Worm (Caenorhabditis elegans) whole organism, young adult: ENCODE data around the gene fntb-1.
A peak's percentile ranks its signal among the peaks of the same experiment; 100 is the strongest.

Experiments
- C17E4.6 ChIP-seq: fragments of 200-800 bp; sonication (Bioruptor generic); IDR thresholded peaks from 2 replicates; pipeline ENCODE4 v1.3.6; 2022; ENCODE audit warnings: missing genetic modification reagents, missing genetic modification characterization, missing compliant biosample characterization
- F22D6.2 ChIP-seq: sonication (generic microtip); optimal IDR thresholded peaks from 2 replicates; lab custom pipeline; 2016; ENCODE audit warnings: mild to moderate bottlenecking, missing genetic modification characterization, missing compliant biosample characterization
- F37B4.10 ChIP-seq: fragments of 200-800 bp; sonication (Bioruptor generic); IDR thresholded peaks from 2 replicates; pipeline ENCODE4 v1.3.6; 2022; ENCODE audit warnings: missing genetic modification characterization, missing compliant biosample characterization
- F39B2.1 ChIP-seq: fragments of 200-800 bp; sonication (Bioruptor generic); IDR thresholded peaks from 2 replicates; pipeline ENCODE4 v1.3.6; 2022; ENCODE audit warnings: missing genetic modification reagents, missing genetic modification characterization, missing compliant biosample characterization
- F52B5.7 ChIP-seq: sonication (generic microtip); optimal IDR thresholded peaks from 2 replicates; lab custom pipeline; 2016; ENCODE audit warnings: mild to moderate bottlenecking, missing genetic modification characterization, missing compliant biosample characterization
- K11D2.4 ChIP-seq: fragments of 200-800 bp; sonication (Bioruptor generic); IDR thresholded peaks from 2 replicates; pipeline ENCODE4 v1.3.6; 2022; ENCODE audit warnings: missing genetic modification reagents, missing genetic modification characterization, missing compliant biosample characterization
- Y53F4B.3 ChIP-seq: fragments of 200-800 bp; sonication (Bioruptor generic); IDR thresholded peaks from 2 replicates; pipeline ENCODE4 v1.3.6; 2022; ENCODE audit warnings: missing genetic modification reagents, missing genetic modification characterization, missing compliant biosample characterization
- Y53G8AR.9 ChIP-seq: fragments of 200-800 bp; sonication (Bioruptor generic); conservative IDR thresholded peaks from 2 replicates; pipeline ENCODE4 v1.3.6; 2022; ENCODE audit warnings: missing genetic modification reagents, missing genetic modification characterization, missing compliant biosample characterization
- Y67H2A.10 ChIP-seq: fragments of 200-800 bp; sonication (Bioruptor generic); conservative IDR thresholded peaks from 2 replicates; pipeline ENCODE4 v1.3.6; 2022; ENCODE audit warnings: missing genetic modification reagents, missing genetic modification characterization, missing compliant biosample characterization
- akir-1 ChIP-seq: fragments of 200-800 bp; sonication (Bioruptor generic); optimal IDR thresholded peaks from 2 replicates; lab custom pipeline; 2018; ENCODE audit warnings: mild to moderate bottlenecking, missing genetic modification characterization, moderate library complexity, missing compliant biosample characterization
- athp-1 ChIP-seq: sonication (generic microtip); optimal IDR thresholded peaks from 2 replicates; lab custom pipeline; 2017; ENCODE audit warnings: mild to moderate bottlenecking, missing genetic modification characterization, missing compliant biosample characterization
- attf-3 ChIP-seq: fragments of 200-800 bp; sonication (Bioruptor generic); conservative IDR thresholded peaks from 2 replicates; pipeline ENCODE4 v1.3.6; 2022; ENCODE audit warnings: missing genetic modification reagents, missing genetic modification characterization, missing compliant biosample characterization
- bed-1 ChIP-seq: fragments of 200-800 bp; sonication (Bioruptor generic); IDR thresholded peaks from 2 replicates; pipeline ENCODE4 v1.3.6; 2022; ENCODE audit warnings: missing genetic modification reagents, missing genetic modification characterization, missing compliant biosample characterization
- ccch-3 ChIP-seq: fragments of 200-800 bp; sonication (Bioruptor generic); optimal IDR thresholded peaks from 2 replicates; lab custom pipeline; 2018; ENCODE audit warnings: mild to moderate bottlenecking, missing genetic modification characterization, missing compliant biosample characterization
- ceh-27 ChIP-seq: fragments of 200-800 bp; sonication (Bioruptor generic); optimal IDR thresholded peaks from 2 replicates; lab custom pipeline; 2018; ENCODE audit warnings: mild to moderate bottlenecking, missing genetic modification characterization, moderate library complexity, missing compliant biosample characterization
- ceh-79 ChIP-seq: sonication (generic microtip); optimal IDR thresholded peaks from 2 replicates; lab custom pipeline; 2017; ENCODE audit warnings: mild to moderate bottlenecking, missing genetic modification characterization, missing compliant biosample characterization
- chd-7 ChIP-seq: sonication (generic microtip); optimal IDR thresholded peaks from 2 replicates; lab custom pipeline; 2016; ENCODE audit warnings: mild to moderate bottlenecking, missing genetic modification characterization, moderate library complexity, missing compliant biosample characterization
- dox-1 ChIP-seq: fragments of 200-800 bp; sonication (Bioruptor generic); IDR thresholded peaks from 2 replicates; pipeline ENCODE4 v1.3.6; 2022; ENCODE audit warnings: missing genetic modification reagents, missing genetic modification characterization, missing compliant biosample characterization
- efl-1 ChIP-seq: fragments of 150-350 bp; optimal IDR thresholded peaks from 2 replicates; lab custom pipeline; 2014; ENCODE audit warnings: missing biosample characterization, missing genetic modification reagents, missing genetic modification characterization
- egrh-3 ChIP-seq: fragments of 200-800 bp; sonication (Bioruptor generic); IDR thresholded peaks from 2 replicates; pipeline ENCODE4 v1.3.6; 2022; ENCODE audit warnings: missing genetic modification reagents, missing genetic modification characterization, missing compliant biosample characterization
- ekl-4 ChIP-seq: fragments of 200-800 bp; sonication (Bioruptor generic); IDR thresholded peaks from 2 replicates; pipeline ENCODE4 v1.3.6; 2022; ENCODE audit warnings: missing genetic modification reagents, missing genetic modification characterization, missing compliant biosample characterization
- ets-4 ChIP-seq: fragments of 200-800 bp; sonication (Bioruptor generic); optimal IDR thresholded peaks from 2 replicates; lab custom pipeline; 2018; ENCODE audit warnings: mild to moderate bottlenecking, missing genetic modification characterization, missing compliant biosample characterization
- hlh-26 ChIP-seq: fragments of 200-800 bp; sonication (Bioruptor generic); conservative IDR thresholded peaks from 2 replicates; pipeline ENCODE4 v1.3.6; 2022; ENCODE audit warnings: missing genetic modification reagents, missing genetic modification characterization, missing compliant biosample characterization
- lin-26 ChIP-seq: fragments of 200-800 bp; sonication (Bioruptor generic); IDR thresholded peaks from 2 replicates; pipeline ENCODE4 v1.3.6; 2022; ENCODE audit warnings: missing genetic modification reagents, missing genetic modification characterization, missing compliant biosample characterization
- lin-54 ChIP-seq: fragments of 200-800 bp; sonication (Bioruptor generic); optimal IDR thresholded peaks from 2 replicates; lab custom pipeline; 2018; ENCODE audit warnings: mild to moderate bottlenecking, missing genetic modification characterization, missing compliant biosample characterization
- lsy-27 ChIP-seq: sonication (generic microtip); optimal IDR thresholded peaks from 2 replicates; lab custom pipeline; 2017; ENCODE audit warnings: missing genetic modification characterization, mild to moderate bottlenecking, missing compliant biosample characterization, antibody characterized with exemption, missing genotype, borderline replicate concordance; ENCODE audit not compliant: insufficient read depth
- madf-3 ChIP-seq: fragments of 200-800 bp; sonication (Bioruptor generic); IDR thresholded peaks from 2 replicates; pipeline ENCODE4 v1.3.6; 2022; ENCODE audit warnings: missing genetic modification reagents, missing genetic modification characterization, missing compliant biosample characterization
- nfya-1 ChIP-seq: sonication (generic microtip); optimal IDR thresholded peaks from 2 replicates; lab custom pipeline; 2017; ENCODE audit warnings: antibody characterized with exemption, missing compliant biosample characterization, missing genetic modification characterization, borderline replicate concordance; ENCODE audit not compliant: insufficient read depth
- nfya-2 ChIP-seq: fragments of 200-800 bp; sonication (Bioruptor generic); IDR thresholded peaks from 2 replicates; pipeline ENCODE4 v1.3.6; 2022; ENCODE audit warnings: missing genetic modification reagents, missing genetic modification characterization, missing compliant biosample characterization
- nhr-80 ChIP-seq: sonication (generic microtip); optimal IDR thresholded peaks from 2 replicates; lab custom pipeline; 2016; ENCODE audit warnings: missing genetic modification characterization, missing compliant biosample characterization
- pbrm-1 ChIP-seq: fragments of 200-800 bp; sonication (Bioruptor generic); IDR thresholded peaks from 2 replicates; pipeline ENCODE4 v1.3.6; 2022; ENCODE audit warnings: missing genetic modification reagents, missing genetic modification characterization, missing compliant biosample characterization
- rec-8 ChIP-seq, 2 experiments: sonication (generic microtip); optimal IDR thresholded peaks; 2 replicates each; lab custom pipeline; 2016; ENCODE audit warnings: mild to moderate bottlenecking in 2 of 2, missing genetic modification characterization in 2 of 2, missing genetic modification reagents in 2 of 2, missing genotype in 2 of 2, missing biosample characterization in 1 of 2, missing compliant biosample characterization in 1 of 2, moderate library complexity in 1 of 2
- rpc-1 ChIP-seq, 2 experiments: fragments of 150-350 bp in 1 of 2; sonication (generic microtip) in 1 of 2; optimal IDR thresholded peaks; 2 replicates each; lab custom pipeline; 2014 to 2018; ENCODE audit warnings: missing biosample characterization in 1 of 2, missing genetic modification characterization in 1 of 2, missing genetic modification reagents in 1 of 2, missing genotype in 1 of 2
- sptf-2 ChIP-seq: fragments of 200-800 bp; sonication (Bioruptor generic); optimal IDR thresholded peaks from 2 replicates; lab custom pipeline; 2018; ENCODE audit warnings: mild to moderate bottlenecking, missing genetic modification characterization, missing compliant biosample characterization
- zfh-2 ChIP-seq: fragments of 200-800 bp; sonication (Bioruptor generic); conservative IDR thresholded peaks from 2 replicates; pipeline ENCODE4 v1.3.6; 2022; ENCODE audit warnings: missing genetic modification reagents, missing genetic modification characterization, missing compliant biosample characterization
- ztf-22 ChIP-seq: fragments of 200-800 bp; sonication (Bioruptor generic); optimal IDR thresholded peaks from 2 replicates; lab custom pipeline; 2018; ENCODE audit warnings: mild to moderate bottlenecking, missing genetic modification characterization, moderate library complexity, missing compliant biosample characterization
- ztf-25 ChIP-seq: fragments of 200-800 bp; sonication (Bioruptor generic); IDR thresholded peaks from 2 replicates; pipeline ENCODE4 v1.3.6; 2022; ENCODE audit warnings: missing genetic modification reagents, missing genetic modification characterization, missing compliant biosample characterization
- ztf-6 ChIP-seq: fragments of 200-800 bp; sonication (Bioruptor generic); IDR thresholded peaks from 2 replicates; pipeline ENCODE4 v1.3.6; 2022; ENCODE audit warnings: missing genetic modification reagents, missing genetic modification characterization, missing compliant biosample characterization

The fntb-1 gene

DNA sequence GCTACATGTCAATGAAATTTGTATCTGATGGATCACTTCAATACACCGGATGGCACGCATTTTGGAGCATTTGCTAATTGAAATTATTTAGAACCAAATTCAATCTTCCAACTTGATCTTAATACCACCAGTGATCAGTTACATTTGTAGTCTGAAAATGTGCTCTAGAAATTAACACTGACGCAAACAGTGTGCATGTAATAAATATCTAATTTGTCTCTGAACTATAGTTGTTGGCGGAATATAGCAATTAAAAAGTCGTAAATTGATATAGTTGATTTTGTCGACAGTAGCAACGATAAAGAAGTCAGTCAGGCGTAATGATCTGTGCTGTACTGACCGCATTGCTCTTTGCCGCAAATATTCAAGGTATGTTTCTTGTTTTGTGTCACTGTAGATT, 24.8 kb downstream of the fntb-1 start, which contains the start of gene clec-227:
Gene clec-227, plus strand, starts transcription at position 301 of the 400 bp plus-strand sequence.
- TF ChIP-seq Y67H2A.10 (GFP tag; lab: Robert Waterston, UW): no peak
- TF ChIP-seq sptf-2: no peak
- TF ChIP-seq C17E4.6 (GFP tag; lab: Robert Waterston, UW): no peak
- TF ChIP-seq dox-1: no peak
- no peak for TF ChIP-seq ekl-4
- TF ChIP-seq F22D6.2 (tag; lab: Kevin White, UChicago): no peak
- no peak for TF ChIP-seq pbrm-1
- no peak for TF ChIP-seq ceh-79
- TF ChIP-seq ztf-6 (GFP tag; lab: Robert Waterston, UW): no peak
- TF ChIP-seq chd-7 (tag; lab: Kevin White, UChicago): no peak
- no peak for TF ChIP-seq F52B5.7 (tag; lab: Kevin White, UChicago)
- TF ChIP-seq Y53F4B.3 (GFP tag; lab: Robert Waterston, UW): no peak
- no peak for TF ChIP-seq athp-1 (tag; lab: Kevin White, UChicago)
- TF ChIP-seq lin-26 (GFP tag; lab: Robert Waterston, UW): no peak
- no peak for TF ChIP-seq bed-1 (GFP tag; lab: Robert Waterston, UW)
- TF ChIP-seq Y53G8AR.9 (GFP tag; lab: Robert Waterston, UW): no peak
- no peak for TF ChIP-seq hlh-26 (GFP tag; lab: Robert Waterston, UW)
- no peak for TF ChIP-seq madf-3 (GFP tag; lab: Robert Waterston, UW)

DNA sequence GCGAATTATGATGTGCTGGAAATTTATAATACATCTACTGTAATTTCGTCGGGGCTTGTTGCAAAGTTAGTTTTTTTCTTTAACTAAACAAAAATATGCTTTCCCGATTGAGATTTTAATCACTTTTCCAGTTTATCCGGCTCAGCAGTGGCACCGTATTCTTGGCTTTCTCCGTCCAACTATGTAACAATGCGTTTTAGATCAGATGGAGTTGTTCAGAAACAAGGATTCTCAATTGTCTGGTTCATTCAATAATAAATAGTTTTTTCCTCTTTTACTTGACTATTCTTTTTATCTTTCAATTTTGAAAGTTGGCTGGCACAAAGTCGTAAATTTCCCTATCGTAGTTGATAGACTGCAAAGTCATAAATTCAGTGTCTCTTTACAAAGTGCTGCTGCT, 26.6 kb downstream of the fntb-1 start, which contains the start of gene clec-56:
Gene clec-56, plus strand, starts transcription at position 301 of the 400 bp plus-strand sequence.
- peak; percentile 24 for TF ChIP-seq nhr-80 (tag; lab: Kevin White, UChicago)
- no peak for TF ChIP-seq egrh-3
- no peak for TF ChIP-seq ceh-27 (GFP tag; lab: Kevin White, UChicago)

DNA sequence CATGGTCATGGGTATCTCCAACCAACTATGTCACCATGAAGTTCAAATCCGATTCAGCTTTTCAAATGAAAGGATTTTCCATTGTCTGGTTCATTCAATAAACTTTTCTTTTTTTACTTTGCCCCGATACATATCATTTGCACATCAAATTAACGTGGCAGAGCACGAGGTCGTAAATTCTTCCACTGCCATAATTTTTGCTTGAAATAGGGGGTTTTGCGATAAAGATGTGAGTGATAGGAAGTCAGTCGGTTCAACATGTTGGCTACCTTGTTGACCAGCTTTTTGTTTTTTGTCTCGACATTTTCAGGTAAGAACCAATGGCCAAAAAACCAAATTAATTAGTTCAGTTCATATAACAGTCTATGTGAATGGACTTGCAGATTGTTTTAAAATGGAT, 29.2 kb downstream of the fntb-1 start, which contains the start of gene clec-54:
Gene clec-54, plus strand, starts transcription at position 224 of the 400 bp plus-strand sequence.
- TF ChIP-seq nhr-80 (tag; lab: Kevin White, UChicago): peak; percentile 35
- no peak for TF ChIP-seq lsy-27 (tag; lab: Kevin White, UChicago)
- TF ChIP-seq F37B4.10 (GFP tag; lab: Robert Waterston, UW): no peak
- TF ChIP-seq rec-8 (tag; optimal IDR thresholded peaks at IDR 0.05; lab: Kevin White, UChicago): no peak
- TF ChIP-seq nfya-1 (tag; lab: Kevin White, UChicago): no peak
- no peak for TF ChIP-seq ccch-3 (GFP tag; lab: Kevin White, UChicago)
- TF ChIP-seq ekl-4: no peak
- TF ChIP-seq attf-3 (GFP tag; lab: Robert Waterston, UW): no peak

DNA sequence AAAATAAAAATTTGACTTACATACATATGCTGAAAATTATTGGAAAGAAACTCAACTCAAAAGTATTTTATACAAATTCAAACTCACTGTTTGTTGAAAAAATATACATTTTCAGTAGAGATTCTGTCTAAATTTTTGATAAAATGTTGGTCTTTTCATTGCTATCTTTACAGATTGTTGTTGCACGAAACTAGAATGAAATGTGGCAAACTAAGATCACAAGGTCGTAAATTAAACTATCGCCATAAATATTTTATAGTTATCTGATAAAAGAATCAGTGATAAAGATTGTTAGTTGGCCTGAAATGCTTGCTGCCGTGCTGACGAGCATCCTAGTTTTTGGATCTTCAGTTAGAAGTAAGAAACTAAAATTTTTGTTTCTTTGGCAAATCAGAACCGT, 31.5 kb downstream of the fntb-1 start, which contains the start of gene clec-55:
Gene clec-55, plus strand, starts transcription at position 301 of the 400 bp plus-strand sequence.
- TF ChIP-seq K11D2.4 (GFP tag; lab: Robert Waterston, UW) (no peak), F22D6.2 (tag; lab: Kevin White, UChicago) (no peak), ztf-25 (GFP tag; lab: Robert Waterston, UW) (no peak), ztf-22 (GFP tag; lab: Kevin White, UChicago) (no peak), rpc-1 (optimal IDR thresholded peaks at IDR 0.05; lab: Kevin White, UChicago) (no peak), rpc-1 (tag; optimal IDR thresholded peaks at IDR 0.05; lab: Kevin White, UChicago) (no peak), ets-4 (GFP tag; lab: Kevin White, UChicago) (no peak), F39B2.1 (GFP tag; lab: Robert Waterston, UW) (no peak), efl-1 (no peak), egrh-3 (no peak), zfh-2 (GFP tag; lab: Robert Waterston, UW) (no peak), akir-1 (GFP tag; lab: Kevin White, UChicago) (no peak), nfya-2 (GFP tag; lab: Robert Waterston, UW) (no peak), lin-54 (GFP tag; lab: Kevin White, UChicago) (no peak)
